Fruit fly (Drosophila melanogaster): Measurements from ENCODE around the gene CG11403.

- TF ChIP-seq CG8478 (optimal IDR thresholded peaks at IDR 0.05) (no peak), CTCF (optimal IDR thresholded peaks at IDR 0.05) (no peak)
Observed at dm6 chrX:1282433-1282832, 42.7 kb upstream of the CG11403 start.
